Worm (Caenorhabditis elegans): ENCODE data around the gene affl-1.

affl-1 gene

DNA sequence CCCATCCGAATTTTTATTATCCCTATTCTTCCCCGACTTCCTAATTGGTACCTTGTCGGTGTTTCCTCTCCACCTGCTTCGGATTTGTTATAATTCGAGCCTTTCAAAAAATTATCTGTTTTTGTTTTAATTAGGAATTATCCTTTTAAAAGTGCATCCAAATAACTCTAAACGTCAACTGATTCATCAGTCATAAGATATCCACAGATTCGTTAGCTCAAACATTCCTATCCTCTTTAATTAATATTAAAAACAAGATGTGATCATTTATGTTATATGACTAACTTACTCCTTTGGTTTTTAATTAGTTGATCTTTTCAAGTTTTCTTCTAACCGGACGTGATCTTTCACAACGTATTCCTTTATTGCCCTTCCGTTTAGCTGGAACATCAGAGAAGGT lies 6.8 kb downstream of the affl-1 start:
- TF ChIP-seq nhr-2 (tag; optimal IDR thresholded peaks at IDR 0.05) (no peak), lsy-2 (tag; optimal IDR thresholded peaks at IDR 0.05) (no peak), M03D4.4 (tag; optimal IDR thresholded peaks at IDR 0.05) (no peak), elt-3 (tag; optimal IDR thresholded peaks at IDR 0.05) (no peak), drap-1 (GFP tag; optimal IDR thresholded peaks at IDR 0.05) (no peak), ceh-83 (GFP tag; optimal IDR thresholded peaks at IDR 0.05) (no peak), ham-2 (GFP tag; optimal IDR thresholded peaks at IDR 0.05) (no peak), mep-1 (tag; optimal IDR thresholded peaks at IDR 0.05) (no peak), ztf-11 (tag; optimal IDR thresholded peaks at IDR 0.05) (no peak), tbx-8 (GFP tag; optimal IDR thresholded peaks at IDR 0.05) (no peak), mls-2 (tag; optimal IDR thresholded peaks at IDR 0.05) (no peak), hlh-1 (tag; optimal IDR thresholded peaks at IDR 0.05) (no peak), lin-13 (tag; optimal IDR thresholded peaks at IDR 0.05) (no peak), bed-3 (GFP tag; optimal IDR thresholded peaks at IDR 0.05) (no peak), zip-8 (tag; optimal IDR thresholded peaks at IDR 0.05) (no peak), nhr-76 (tag; optimal IDR thresholded peaks at IDR 0.05) (no peak), ces-1 (GFP tag; optimal IDR thresholded peaks at IDR 0.05) (no peak)

DNA sequence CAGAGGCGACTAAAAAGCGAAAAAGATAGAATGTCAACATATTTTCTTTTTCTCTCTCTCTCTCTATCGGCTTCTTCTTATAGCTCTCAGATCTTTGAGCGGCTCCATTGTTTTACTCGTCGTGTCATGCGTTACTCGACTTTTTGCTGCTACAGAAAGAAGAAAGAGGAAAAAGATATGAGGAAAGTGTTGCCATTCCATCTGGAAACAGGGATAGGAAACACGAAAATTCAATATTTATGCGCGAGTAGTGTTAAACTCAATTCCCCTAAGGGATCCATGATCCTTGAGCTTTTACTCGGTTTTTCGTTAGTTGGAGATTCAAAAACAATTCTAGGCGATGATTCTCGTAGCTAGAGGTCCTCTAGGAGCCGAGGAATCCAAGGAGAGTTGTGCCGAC lies 15.8 kb downstream of the affl-1 start:
- peak; percentile 16 for TF ChIP-seq ces-1 (GFP tag; optimal IDR thresholded peaks at IDR 0.05)
- no peak for TF ChIP-seq M03D4.4 (tag; optimal IDR thresholded peaks at IDR 0.05)

DNA sequence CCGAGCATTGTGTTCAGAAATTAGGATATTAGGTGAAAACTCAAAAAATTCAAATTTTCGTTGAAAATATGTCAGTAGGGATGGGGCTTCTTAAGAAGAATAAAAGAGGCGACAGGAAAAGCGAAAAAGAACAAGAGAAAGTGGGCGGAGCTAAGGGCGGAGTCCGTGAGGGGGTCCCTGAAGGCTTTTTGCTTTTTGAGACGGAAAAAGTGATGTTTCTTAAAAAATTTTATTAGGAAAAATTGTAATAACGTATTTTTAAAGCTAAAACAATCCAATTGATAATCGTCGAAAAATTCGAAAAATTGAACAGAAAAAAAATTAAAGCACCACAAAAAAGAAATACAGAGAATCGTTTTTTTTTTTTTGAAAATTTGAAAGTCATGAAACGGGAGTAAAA lies 23.7 kb downstream of the affl-1 start, which contains the start of gene Y55B1BR.6:
TSS of gene Y55B1BR.6 (minus strand) at position 101 of the 400 bp plus-strand sequence.
- TF ChIP-seq elt-1 (tag; optimal IDR thresholded peaks at IDR 0.05; ENCODE audit: borderline replicate concordance, insufficient read depth) = no peak
- no peak for TF ChIP-seq nhr-28 (tag; optimal IDR thresholded peaks at IDR 0.05)
- TF ChIP-seq elt-3 (tag; optimal IDR thresholded peaks at IDR 0.05) = no peak

DNA sequence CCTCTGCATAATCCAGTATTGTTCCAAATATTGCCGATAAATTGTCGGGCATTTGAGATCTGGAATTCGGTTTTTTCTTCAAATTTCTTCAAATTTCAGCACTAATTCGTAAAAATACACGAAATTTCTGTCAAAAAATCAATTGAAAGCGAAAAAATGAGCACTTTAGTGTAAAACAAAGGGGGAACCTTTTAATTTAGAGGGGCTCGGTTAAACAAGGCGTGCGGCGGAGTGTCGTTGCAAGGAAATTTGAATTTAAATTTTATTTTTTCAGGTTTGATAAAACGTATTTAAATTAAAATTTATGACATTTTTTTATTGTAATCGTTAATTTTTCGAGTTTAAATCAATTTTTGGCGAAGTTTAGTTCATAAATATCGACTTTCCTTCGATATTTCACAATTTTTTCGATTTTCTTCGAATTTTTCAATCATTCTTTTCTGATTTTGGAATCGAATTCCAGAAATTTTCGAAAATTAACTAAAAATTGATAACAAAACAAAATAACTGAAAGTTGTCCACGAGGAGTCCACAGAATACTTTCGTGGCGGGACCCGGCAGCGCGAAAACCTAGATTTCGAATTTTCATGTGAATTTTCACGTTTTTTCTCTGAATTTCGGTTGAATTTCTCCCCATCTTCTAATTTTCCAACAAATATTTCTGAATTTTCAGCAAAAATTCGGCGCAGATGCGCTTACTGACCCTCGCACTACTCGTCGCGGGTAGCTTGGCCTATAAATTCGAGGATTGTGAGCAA lies 31.8 kb downstream of the affl-1 start, which contains the start of the genes magu-1 and nemp-1:
TSS of gene magu-1 (minus strand) at position 59 of the 758 bp plus-strand sequence.
TSS of gene nemp-1 (plus strand) at position 674 of the 758 bp plus-strand sequence.
- TF ChIP-seq ces-1 (GFP tag; optimal IDR thresholded peaks at IDR 0.05) = peak; percentile 25
- TF ChIP-seq ceh-39 (tag; optimal IDR thresholded peaks at IDR 0.05) = no peak

DNA sequence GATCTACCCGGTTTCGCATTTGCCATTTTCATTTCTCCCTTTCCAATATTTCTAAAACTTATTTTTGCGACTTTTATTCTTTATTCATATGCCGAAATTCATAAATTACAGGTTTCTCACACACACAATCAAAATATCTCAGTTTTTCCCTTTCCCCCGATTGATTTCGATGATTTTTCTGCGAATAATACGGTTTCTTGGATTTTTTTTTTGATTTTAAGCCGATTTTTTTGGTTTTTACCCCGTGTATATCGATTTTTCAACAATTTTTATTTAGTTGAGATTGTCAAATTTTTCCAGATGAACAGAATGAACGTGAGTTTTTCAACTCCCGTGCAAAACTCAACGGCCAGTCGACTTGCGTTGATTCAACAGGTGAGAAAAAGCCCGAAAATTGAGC lies 35.1 kb downstream of the affl-1 start, which contains the start of gene mat-3:
TSS of gene mat-3 (plus strand) at position 301 of the 400 bp plus-strand sequence.
- no peak for TF ChIP-seq unc-120 (tag; optimal IDR thresholded peaks at IDR 0.05; ENCODE audit: poor library complexity, severe bottlenecking)

DNA sequence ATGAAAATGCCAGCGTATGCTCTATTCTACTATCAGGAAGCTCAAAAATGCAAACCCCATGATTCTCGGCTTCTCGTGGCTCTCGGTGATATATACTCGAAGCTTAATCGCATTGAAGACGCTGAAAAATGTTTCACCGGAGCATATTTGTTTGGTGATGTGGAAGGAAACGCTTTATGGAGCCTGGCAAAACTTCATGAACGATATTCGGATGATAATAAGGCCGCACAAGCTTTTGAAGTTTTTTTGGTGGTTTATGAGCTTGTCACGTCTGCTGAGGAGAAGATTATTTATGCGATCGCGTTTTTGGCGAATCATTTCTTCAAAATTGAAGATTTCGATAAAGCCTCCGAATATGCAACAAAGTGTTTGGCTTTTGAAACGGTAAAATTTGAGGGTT lies 41.2 kb downstream of the affl-1 start:
- TF ChIP-seq sem-2 (GFP tag; optimal IDR thresholded peaks at IDR 0.05) (no peak), sptf-1 (tag; optimal IDR thresholded peaks at IDR 0.05) (no peak), mab-5 (tag; optimal IDR thresholded peaks at IDR 0.05) (no peak), zip-8 (tag; optimal IDR thresholded peaks at IDR 0.05) (no peak), lin-13 (tag; optimal IDR thresholded peaks at IDR 0.05) (no peak), blmp-1 (tag; optimal IDR thresholded peaks at IDR 0.05) (no peak), pha-4 (tag; optimal IDR thresholded peaks at IDR 0.05) (no peak), unc-39 (tag; optimal IDR thresholded peaks at IDR 0.05) (no peak), ces-1 (GFP tag; optimal IDR thresholded peaks at IDR 0.05) (no peak), elt-3 (tag; optimal IDR thresholded peaks at IDR 0.05) (no peak), bed-3 (GFP tag; optimal IDR thresholded peaks at IDR 0.05) (no peak), mls-2 (tag; optimal IDR thresholded peaks at IDR 0.05) (no peak), drap-1 (GFP tag; optimal IDR thresholded peaks at IDR 0.05) (no peak)

DNA sequence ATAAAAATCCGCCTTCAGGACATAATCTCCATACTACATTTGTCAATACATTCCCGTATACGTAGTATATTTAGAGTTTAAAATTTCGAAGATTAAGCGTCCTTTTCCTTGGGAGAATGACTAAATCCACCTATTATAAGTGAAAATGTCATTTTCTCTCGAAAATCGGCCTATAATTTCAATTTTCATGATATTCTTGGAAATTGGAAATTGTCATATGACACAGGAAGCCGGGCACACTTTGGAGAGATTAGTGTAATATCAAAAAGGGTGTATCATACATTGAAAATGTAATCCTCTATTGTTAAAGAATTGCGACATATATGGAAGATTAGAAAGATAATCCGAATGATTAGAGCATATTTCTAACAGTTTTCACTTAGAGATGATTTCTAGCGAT lies 42.7 kb downstream of the affl-1 start:
- TF ChIP-seq nhr-12 (tag; optimal IDR thresholded peaks at IDR 0.05) = no peak
- TF ChIP-seq nhr-28 (tag; optimal IDR thresholded peaks at IDR 0.05) = no peak
- TF ChIP-seq lin-13 (tag; optimal IDR thresholded peaks at IDR 0.05) = no peak
- no peak for TF ChIP-seq elt-3 (tag; optimal IDR thresholded peaks at IDR 0.05)
- no peak for TF ChIP-seq nhr-2 (tag; optimal IDR thresholded peaks at IDR 0.05)
- no peak for TF ChIP-seq blmp-1 (tag; optimal IDR thresholded peaks at IDR 0.05)
- TF ChIP-seq tbx-8 (GFP tag; optimal IDR thresholded peaks at IDR 0.05) = no peak
- TF ChIP-seq cnd-1 (tag; optimal IDR thresholded peaks at IDR 0.05) = no peak
- no peak for TF ChIP-seq ceh-43 (GFP tag; optimal IDR thresholded peaks at IDR 0.05)
- no peak for TF ChIP-seq ces-1 (GFP tag; optimal IDR thresholded peaks at IDR 0.05)
- no peak for TF ChIP-seq sem-2 (GFP tag; optimal IDR thresholded peaks at IDR 0.05)

Measured in whole organism, mixed stage, embryonic.